Fruit fly (Drosophila melanogaster) whole organism, pupa: ENCODE measurements around the gene CG7299.
A peak's percentile ranks its signal among the peaks of the same experiment; 100 is the strongest.

Experiments
- CG10348 ChIP-seq: fragments of 200-800 bp; sonication (Bioruptor generic); IDR thresholded peaks from 2 replicates; pipeline ENCODE4 v1.3.6; 2022; ENCODE audit warnings: missing biosample characterization, missing genetic modification characterization
- CG12605 ChIP-seq: fragments of 200-800 bp; sonication (Bioruptor generic); IDR thresholded peaks from 2 replicates; pipeline ENCODE4 v1.3.6; 2022; ENCODE audit warnings: missing biosample characterization, missing genetic modification characterization
- CG13204 ChIP-seq: fragments of 200-800 bp; sonication (Bioruptor generic); optimal IDR thresholded peaks from 2 replicates; lab custom pipeline; 2018; ENCODE audit warnings: missing biosample characterization, mild to moderate bottlenecking, missing genetic modification characterization, moderate library complexity
- CG14655 ChIP-seq: fragments of 200-800 bp; sonication (Bioruptor generic); optimal IDR thresholded peaks from 3 replicates; lab custom pipeline; 2017; ENCODE audit warnings: mild to moderate bottlenecking, missing biosample characterization, missing genetic modification reagents, missing genetic modification characterization
- CG15710 ChIP-seq: fragments of 200-800 bp; sonication (Bioruptor generic); optimal IDR thresholded peaks from 2 replicates; lab custom pipeline; 2018; ENCODE audit warnings: missing biosample characterization, mild to moderate bottlenecking, missing genetic modification characterization, moderate library complexity
- CG17806 ChIP-seq: fragments of 200-800 bp; sonication (Bioruptor generic); optimal IDR thresholded peaks from 2 replicates; lab custom pipeline; 2018; ENCODE audit warnings: missing biosample characterization, mild to moderate bottlenecking, missing genetic modification characterization, moderate library complexity
- CG32121 ChIP-seq: fragments of 200-800 bp; sonication (Bioruptor generic); IDR thresholded peaks from 2 replicates; pipeline ENCODE4 v1.3.6; 2022; ENCODE audit warnings: missing biosample characterization, missing genetic modification characterization
- CG34367 ChIP-seq: fragments of 200-800 bp; sonication (Bioruptor generic); optimal IDR thresholded peaks from 2 replicates; lab custom pipeline; 2018; ENCODE audit warnings: missing biosample characterization, mild to moderate bottlenecking, missing genetic modification characterization
- CG4496 ChIP-seq: fragments of 200-800 bp; sonication (Bioruptor generic); IDR thresholded peaks from 3 replicates; pipeline ENCODE4 v1.3.6; 2022; ENCODE audit warnings: missing biosample characterization, missing genetic modification characterization
- CG8159 ChIP-seq: fragments of 200-800 bp; sonication (Bioruptor generic); optimal IDR thresholded peaks from 3 replicates; lab custom pipeline; 2018; ENCODE audit warnings: missing biosample characterization, mild to moderate bottlenecking, missing genetic modification characterization, moderate library complexity
- CG8301 ChIP-seq: fragments of 200-800 bp; sonication (Bioruptor generic); optimal IDR thresholded peaks from 2 replicates; lab custom pipeline; 2018; ENCODE audit warnings: missing biosample characterization, mild to moderate bottlenecking, missing genetic modification characterization
- CG9948 ChIP-seq: fragments of 200-800 bp; sonication (Bioruptor generic); optimal IDR thresholded peaks from 2 replicates; lab custom pipeline; 2018; ENCODE audit warnings: missing biosample characterization, mild to moderate bottlenecking, missing genetic modification characterization, moderate library complexity
- D1 ChIP-seq: fragments of 200-800 bp; sonication (Bioruptor generic); optimal IDR thresholded peaks from 2 replicates; lab custom pipeline; 2018; ENCODE audit warnings: missing biosample characterization, mild to moderate bottlenecking, missing genetic modification characterization, moderate library complexity
- EcR ChIP-seq: fragments of 200-800 bp; sonication (Bioruptor generic); optimal IDR thresholded peaks from 3 replicates; lab custom pipeline; 2019; ENCODE audit warnings: missing biosample characterization, missing genetic modification characterization, mild to moderate bottlenecking, moderate library complexity, missing genetic modification reagents
- Ets98B ChIP-seq: fragments of 200-800 bp; sonication (Bioruptor generic); IDR thresholded peaks from 2 replicates; pipeline ENCODE4 v1.3.6; 2022; ENCODE audit warnings: missing biosample characterization, missing genetic modification characterization
- Pif1A ChIP-seq: fragments of 200-800 bp; sonication (Bioruptor generic); optimal IDR thresholded peaks from 3 replicates; lab custom pipeline; 2016; ENCODE audit warnings: missing biosample characterization, missing genetic modification characterization
- Pif1B ChIP-seq: fragments of 200-800 bp; sonication (Bioruptor generic); optimal IDR thresholded peaks from 3 replicates; lab custom pipeline; 2016; ENCODE audit warnings: missing biosample characterization, missing genetic modification characterization
- Snoo ChIP-seq: fragments of 200-800 bp; sonication (Bioruptor generic); optimal IDR thresholded peaks from 3 replicates; lab custom pipeline; 2017; ENCODE audit warnings: missing biosample characterization, mild to moderate bottlenecking, missing genetic modification characterization, inconsistent platforms
- fd96Ca ChIP-seq: fragments of 200-800 bp; sonication (Bioruptor generic); IDR thresholded peaks from 3 replicates; pipeline ENCODE4 v1.3.6; 2022; ENCODE audit warnings: missing biosample characterization, missing genetic modification characterization
- gl ChIP-seq: fragments of 200-800 bp; sonication (Bioruptor generic); optimal IDR thresholded peaks from 2 replicates; lab custom pipeline; 2018; ENCODE audit warnings: missing biosample characterization, mild to moderate bottlenecking, missing genetic modification characterization
- rn ChIP-seq: fragments of 200-800 bp; sonication (Bioruptor generic); IDR thresholded peaks from 2 replicates; pipeline ENCODE4 v1.3.6; 2022; ENCODE audit warnings: missing biosample characterization, missing genetic modification characterization

CG7299 gene

dm6 chr2L:10680584-10681080 is 3.6 kb downstream of the CG7299 start, which contains the start of gene CG17105:
Gene CG17105, plus strand, starts transcription at chr2L:10681030.
- TF ChIP-seq CG4496 (0 out of 3 replicates have a peak, but pooled peaks have one; percentile 20), Pif1A (no peak)
- TF ChIP-seq, all 21 proteins: peak for 1

- TF ChIP-seq CG34367 (no peak), D1 (tag; lab: Kevin White, UChicago) (no peak), rn (GFP tag; lab: Robert Waterston, UW) (no peak), Snoo (tag; lab: Kevin White, UChicago) (no peak), CG13204 (GFP tag; lab: Kevin White, UChicago) (no peak), CG8301 (tag; lab: Kevin White, UChicago) (no peak), Pif1A (no peak), CG17806 (tag; lab: Kevin White, UChicago) (no peak), fd96Ca (GFP tag; lab: Robert Waterston, UW) (no peak), CG9948 (no peak), Ets98B (GFP tag; lab: Robert Waterston, UW) (peak; percentile 16; the same call in 1 of the 2 replicates), CG32121 (GFP tag; lab: Robert Waterston, UW) (0 out of 2 replicates have a peak, but pooled peaks have one; percentile 25)
Observed at dm6 chr2L:10679568-10679967, 4.6 kb downstream of the CG7299 start.

- no peak for TF ChIP-seq CG8159 (tag; lab: Kevin White, UChicago)
- TF ChIP-seq Pif1A = no peak
- no peak for TF ChIP-seq D1 (tag; lab: Kevin White, UChicago)
- no peak for TF ChIP-seq CG10348 (GFP tag; lab: Robert Waterston, UW)
- no peak for TF ChIP-seq EcR (GFP tag; lab: Kevin White, UChicago)
- no peak for TF ChIP-seq CG4496
- TF ChIP-seq CG14655 (GFP tag; lab: Kevin White, UChicago) = no peak
- TF ChIP-seq CG17806 (tag; lab: Kevin White, UChicago) = no peak
- TF ChIP-seq CG9948 = no peak
Observed at dm6 chr2L:10677715-10678088, 6.5 kb downstream of the CG7299 start.

dm6 chr2L:10676933-10677714 is 7.1 kb downstream of the CG7299 start, which contains the start of gene CG17104:
Gene CG17104, plus strand, starts transcription at chr2L:10677198.
- TF ChIP-seq EcR (GFP tag; lab: Kevin White, UChicago) = no peak
- TF ChIP-seq CG8159 (tag; lab: Kevin White, UChicago) = peak; percentile 69
- no peak for TF ChIP-seq fd96Ca (GFP tag; lab: Robert Waterston, UW)
- TF ChIP-seq CG9948 = peak; percentile 53
- TF ChIP-seq CG17806 (tag; lab: Kevin White, UChicago) = peak; percentile 67
- no peak for TF ChIP-seq CG13204 (GFP tag; lab: Kevin White, UChicago)
- TF ChIP-seq CG15710 = peak; percentile 69
- peak; percentile 57; the same call in 1 of the 2 replicates for TF ChIP-seq CG32121 (GFP tag; lab: Robert Waterston, UW)
- peak; percentile 78 for TF ChIP-seq CG4496
- no peak for TF ChIP-seq CG10348 (GFP tag; lab: Robert Waterston, UW)
- peak; percentile 71 for TF ChIP-seq Ets98B (GFP tag; lab: Robert Waterston, UW)
- TF ChIP-seq CG34367 = peak; percentile 35
- peak; percentile 70 for TF ChIP-seq CG14655 (GFP tag; lab: Kevin White, UChicago)
- TF ChIP-seq D1 (tag; lab: Kevin White, UChicago) = peak; percentile 35
- peak; percentile 42; the same call in 1 of the 2 replicates for TF ChIP-seq rn (GFP tag; lab: Robert Waterston, UW)
- TF ChIP-seq Pif1A = peak; percentile 63
- TF ChIP-seq gl (tag; lab: Kevin White, UChicago) = no peak
- no peak for TF ChIP-seq Snoo (tag; lab: Kevin White, UChicago)
- TF ChIP-seq CG8301 (tag; lab: Kevin White, UChicago) = peak; percentile 74
- peak; percentile 21; the same call in 1 of the 2 replicates for TF ChIP-seq CG12605
- peak; percentile 58 for TF ChIP-seq Pif1B (GFP tag; lab: Kevin White, UChicago)
- TF ChIP-seq, all 21 proteins: peak for 15

- TF ChIP-seq CG4496 (peak; percentile 52; the same call in 2 of the 3 replicates), EcR (GFP tag; lab: Kevin White, UChicago) (no peak), CG15710 (peak; percentile 24), gl (tag; lab: Kevin White, UChicago) (no peak), CG34367 (no peak), CG32121 (GFP tag; lab: Robert Waterston, UW) (no peak), CG13204 (GFP tag; lab: Kevin White, UChicago) (no peak), Pif1B (GFP tag; lab: Kevin White, UChicago) (no peak), Ets98B (GFP tag; lab: Robert Waterston, UW) (no peak), Snoo (tag; lab: Kevin White, UChicago) (no peak), CG14655 (GFP tag; lab: Kevin White, UChicago) (peak; percentile 42), D1 (tag; lab: Kevin White, UChicago) (no peak), CG17806 (tag; lab: Kevin White, UChicago) (peak; percentile 42), CG8301 (tag; lab: Kevin White, UChicago) (peak; percentile 40), CG10348 (GFP tag; lab: Robert Waterston, UW) (no peak), fd96Ca (GFP tag; lab: Robert Waterston, UW) (no peak), CG8159 (tag; lab: Kevin White, UChicago) (peak; percentile 69), CG9948 (peak; percentile 33)
- TF ChIP-seq, all 21 proteins: peak for 7
Observed at dm6 chr2L:10672989-10673388, 11.2 kb downstream of the CG7299 start.
